Worm (Caenorhabditis elegans) whole organism, L3 larva: ENCODE results near the gene irld-65.

Experiments used
- ZK546.5 ChIP-seq: sonication (generic microtip); optimal IDR thresholded peaks from 2 replicates; lab custom pipeline; 2017; ENCODE audit warnings: missing biosample characterization, missing genetic modification characterization
- aly-2 ChIP-seq: fragments of 150-350 bp; optimal IDR thresholded peaks from 2 replicates; lab custom pipeline; 2014; ENCODE audit warnings: missing biosample characterization, missing genetic modification characterization
- ama-1 ChIP-seq: fragments of 150-350 bp; optimal IDR thresholded peaks from 2 replicates; lab custom pipeline; 2018
- ceh-16 ChIP-seq: sonication (generic microtip); optimal IDR thresholded peaks from 2 replicates; lab custom pipeline; 2017; ENCODE audit warnings: missing biosample characterization, missing genetic modification characterization
- ceh-28 ChIP-seq: fragments of 150-350 bp; optimal IDR thresholded peaks from 2 replicates; lab custom pipeline; 2014; ENCODE audit warnings: missing biosample characterization, missing genetic modification reagents, missing genetic modification characterization
- ceh-82 ChIP-seq: fragments of 150-350 bp; optimal IDR thresholded peaks from 2 replicates; lab custom pipeline; 2014; ENCODE audit warnings: missing biosample characterization, missing genetic modification characterization
- ceh-9 ChIP-seq: sonication (generic microtip); optimal IDR thresholded peaks from 2 replicates; lab custom pipeline; 2018; ENCODE audit warnings: missing biosample characterization, missing genetic modification characterization
- daf-12 ChIP-seq: fragments of 150-350 bp; optimal IDR thresholded peaks from 2 replicates; lab custom pipeline; 2014; ENCODE audit warnings: missing biosample characterization, missing genetic modification reagents, missing genetic modification characterization
- egl-27 ChIP-seq: sonication (generic microtip); optimal IDR thresholded peaks from 4 replicates; lab custom pipeline; 2017; ENCODE audit warnings: missing biosample characterization, missing genetic modification reagents, missing genetic modification characterization
- elt-2 ChIP-seq: sonication (generic microtip); optimal IDR thresholded peaks from 2 replicates; lab custom pipeline; 2016; ENCODE audit warnings: missing genetic modification reagents, mild to moderate bottlenecking, missing genetic modification characterization, missing compliant biosample characterization
- elt-3 ChIP-seq, 3 experiments: fragments of 150-350 bp in 1 of 3; sonication (generic microtip) in 2 of 3; optimal IDR thresholded peaks; 2 replicates in 2 of 3; 4 replicates in 1 of 3; lab custom pipeline; 2014 to 2017; ENCODE audit warnings: missing biosample characterization in 3 of 3, missing genetic modification characterization in 3 of 3
- fkh-10 ChIP-seq: sonication (generic microtip); optimal IDR thresholded peaks from 2 replicates; lab custom pipeline; 2017; ENCODE audit warnings: missing biosample characterization, missing genetic modification reagents, missing genetic modification characterization
- fkh-2 ChIP-seq: fragments of 150-350 bp; optimal IDR thresholded peaks from 2 replicates; lab custom pipeline; 2014; ENCODE audit warnings: missing biosample characterization, missing genetic modification reagents, missing genetic modification characterization
- fos-1 ChIP-seq: fragments of 150-350 bp; optimal IDR thresholded peaks from 2 replicates; lab custom pipeline; 2014; ENCODE audit warnings: missing biosample characterization, missing genetic modification characterization
- hmg-11 ChIP-seq: sonication (generic microtip); optimal IDR thresholded peaks from 2 replicates; lab custom pipeline; 2016; ENCODE audit warnings: missing genetic modification characterization, missing compliant biosample characterization
- jun-1 ChIP-seq: fragments of 150-350 bp; optimal IDR thresholded peaks from 2 replicates; lab custom pipeline; 2014; ENCODE audit warnings: missing biosample characterization, missing genetic modification reagents, missing genetic modification characterization
- lin-15B ChIP-seq: fragments of 150-350 bp; optimal IDR thresholded peaks from 2 replicates; lab custom pipeline; 2014; ENCODE audit warnings: missing biosample characterization, missing genetic modification characterization
- lin-39 ChIP-seq: fragments of 150-350 bp; optimal IDR thresholded peaks from 2 replicates; lab custom pipeline; 2018; ENCODE audit warnings: missing biosample characterization, missing genetic modification reagents, missing genetic modification characterization
- lsy-12 ChIP-seq: sonication (generic microtip); optimal IDR thresholded peaks from 2 replicates; lab custom pipeline; 2016; ENCODE audit warnings: mild to moderate bottlenecking, missing genetic modification characterization, missing compliant biosample characterization
- mdl-1 ChIP-seq: fragments of 150-350 bp; optimal IDR thresholded peaks from 2 replicates; lab custom pipeline; 2014; ENCODE audit warnings: missing biosample characterization, missing genetic modification characterization
- mml-1 ChIP-seq: fragments of 150-350 bp; sonication (generic microtip); optimal IDR thresholded peaks from 3 replicates; lab custom pipeline; 2014; ENCODE audit warnings: missing biosample characterization, missing genetic modification characterization
- nfya-1 ChIP-seq: sonication (generic microtip); optimal IDR thresholded peaks from 2 replicates; lab custom pipeline; 2017; ENCODE audit warnings: missing genetic modification characterization, mild to moderate bottlenecking, missing compliant biosample characterization, antibody characterized with exemption, moderate library complexity; ENCODE audit not compliant: insufficient read depth
- nhr-12 ChIP-seq: fragments of 150-350 bp; optimal IDR thresholded peaks from 2 replicates; lab custom pipeline; 2014; ENCODE audit warnings: missing biosample characterization, missing genetic modification characterization
- nhr-23 ChIP-seq: fragments of 150-350 bp; optimal IDR thresholded peaks from 2 replicates; lab custom pipeline; 2014; ENCODE audit warnings: missing biosample characterization, missing genetic modification reagents, missing genetic modification characterization
- nhr-237 ChIP-seq: fragments of 150-350 bp; optimal IDR thresholded peaks from 2 replicates; lab custom pipeline; 2014; ENCODE audit warnings: missing biosample characterization, missing genetic modification characterization
- nhr-25 ChIP-seq: sonication (generic microtip); optimal IDR thresholded peaks from 2 replicates; lab custom pipeline; 2017; ENCODE audit warnings: missing biosample characterization, missing genetic modification characterization
- nhr-28 ChIP-seq: fragments of 150-350 bp; optimal IDR thresholded peaks from 2 replicates; lab custom pipeline; 2014; ENCODE audit warnings: missing biosample characterization, missing genetic modification characterization
- nhr-43 ChIP-seq: sonication (generic microtip); optimal IDR thresholded peaks from 2 replicates; lab custom pipeline; 2016; ENCODE audit warnings: mild to moderate bottlenecking, missing genetic modification characterization, missing compliant biosample characterization; ENCODE audit not compliant: poor library complexity, severe bottlenecking
- nhr-67 ChIP-seq: fragments of 150-350 bp; optimal IDR thresholded peaks from 2 replicates; lab custom pipeline; 2014; ENCODE audit warnings: missing biosample characterization, missing genetic modification characterization
- nhr-76 ChIP-seq: fragments of 150-350 bp; sonication (generic microtip); optimal IDR thresholded peaks from 5 replicates; lab custom pipeline; 2014; ENCODE audit warnings: missing biosample characterization, missing genetic modification characterization
- pha-4 ChIP-seq: fragments of 150-350 bp; optimal IDR thresholded peaks from 2 replicates; lab custom pipeline; 2014; ENCODE audit warnings: missing biosample characterization, missing genetic modification reagents, missing genetic modification characterization
- pqm-1 ChIP-seq: fragments of 150-350 bp; optimal IDR thresholded peaks from 2 replicates; lab custom pipeline; 2017; ENCODE audit warnings: missing biosample characterization, missing genetic modification characterization, inconsistent platforms
- sea-2 ChIP-seq: fragments of 150-350 bp; sonication (generic microtip); optimal IDR thresholded peaks from 4 replicates; lab custom pipeline; 2014; ENCODE audit warnings: missing biosample characterization, missing genetic modification reagents, missing genetic modification characterization
- skn-1 ChIP-seq: fragments of 150-350 bp; optimal IDR thresholded peaks from 2 replicates; lab custom pipeline; 2014; ENCODE audit warnings: missing biosample characterization, missing genetic modification characterization
- snpc-4 ChIP-seq: fragments of 150-350 bp; optimal IDR thresholded peaks from 2 replicates; lab custom pipeline; 2014; ENCODE audit warnings: missing biosample characterization, missing genetic modification characterization
- tbx-2 ChIP-seq: sonication (generic microtip); optimal IDR thresholded peaks from 2 replicates; lab custom pipeline; 2016; ENCODE audit warnings: mild to moderate bottlenecking, missing genetic modification characterization, missing compliant biosample characterization
- unc-39 ChIP-seq: sonication (generic microtip); optimal IDR thresholded peaks from 4 replicates; lab custom pipeline; 2017; ENCODE audit warnings: missing biosample characterization, missing genetic modification characterization
- unc-62 ChIP-seq: fragments of 150-350 bp; sonication (generic microtip); optimal IDR thresholded peaks from 4 replicates; lab custom pipeline; 2014; ENCODE audit warnings: missing biosample characterization, missing genetic modification reagents, missing genetic modification characterization
- zag-1 ChIP-seq: fragments of 150-350 bp; optimal IDR thresholded peaks from 2 replicates; lab custom pipeline; 2014; ENCODE audit warnings: missing biosample characterization, missing genetic modification characterization
- ztf-11 ChIP-seq: fragments of 150-350 bp; optimal IDR thresholded peaks from 2 replicates; lab custom pipeline; 2014; ENCODE audit warnings: missing biosample characterization, missing genetic modification characterization
- ztf-4 ChIP-seq: fragments of 150-350 bp; optimal IDR thresholded peaks from 2 replicates; lab custom pipeline; 2014; ENCODE audit warnings: missing biosample characterization, missing genetic modification characterization

irld-65 gene

DNA sequence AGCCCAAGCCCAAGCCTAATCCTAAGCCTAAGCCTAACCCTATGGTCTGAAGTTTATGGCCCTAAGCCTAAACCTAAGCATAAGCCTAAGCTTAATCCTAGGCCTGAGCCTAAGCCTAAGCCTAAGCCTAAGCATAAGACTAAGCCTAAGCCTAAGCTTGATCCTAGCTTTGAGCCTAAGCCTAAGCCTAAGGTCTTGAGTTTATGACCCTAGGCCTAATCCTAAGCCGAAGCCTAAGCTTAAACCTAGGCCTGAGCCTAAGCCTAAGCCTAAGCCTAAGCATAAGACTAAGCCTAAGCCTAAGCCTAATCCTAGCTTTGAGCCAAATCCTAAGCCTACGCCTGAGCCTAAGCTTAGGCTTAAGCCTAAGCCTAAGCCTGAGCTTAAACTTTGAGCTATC is 41.3 kb upstream of the irld-65 start:
- no peak for TF ChIP-seq lin-39 (tag; lab: Kevin White, UChicago)
- no peak for TF ChIP-seq aly-2 (tag; lab: Kevin White, UChicago)
- TF ChIP-seq nhr-12 (tag; lab: Kevin White, UChicago) = no peak
- TF ChIP-seq nhr-237 (tag; lab: Kevin White, UChicago) = no peak
- no peak for TF ChIP-seq skn-1 (tag; lab: Kevin White, UChicago)
- TF ChIP-seq hmg-11 = no peak
- no peak for TF ChIP-seq jun-1 (tag; lab: Kevin White, UChicago)
- no peak for TF ChIP-seq ceh-9 (tag; lab: Kevin White, UChicago)
- no peak for TF ChIP-seq elt-3 (tag; optimal IDR thresholded peaks at IDR 0.05; lab: Kevin White, UChicago)
- TF ChIP-seq lsy-12 (tag; lab: Kevin White, UChicago) = no peak
- TF ChIP-seq unc-62 = no peak
- TF ChIP-seq ZK546.5 (tag; lab: Kevin White, UChicago) = no peak
- TF ChIP-seq, all 47 proteins: peak for 0

DNA sequence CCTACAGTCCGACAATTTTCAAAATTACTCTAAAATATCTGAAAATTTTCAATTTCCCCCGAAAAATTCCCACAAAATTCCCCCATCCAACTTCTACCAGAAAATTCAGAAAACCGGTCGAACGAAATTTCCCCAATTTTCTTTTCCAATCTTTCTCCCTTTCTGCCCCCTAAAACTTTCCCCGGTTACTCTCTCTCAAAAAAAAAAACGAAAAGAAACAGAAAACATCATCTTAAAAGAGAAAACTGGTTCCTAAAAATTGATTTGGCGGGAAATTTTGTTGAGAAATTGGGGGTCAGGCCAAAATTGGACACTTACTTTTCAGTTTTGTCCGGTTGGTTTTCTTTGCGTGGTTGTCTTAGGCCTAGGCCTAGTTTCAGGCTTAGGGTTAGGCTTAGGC is 39.9 kb upstream of the irld-65 start:
- TF ChIP-seq lin-15B (tag; lab: Kevin White, UChicago) = no peak
- no peak for TF ChIP-seq nhr-12 (tag; lab: Kevin White, UChicago)
- no peak for TF ChIP-seq skn-1 (tag; lab: Kevin White, UChicago)
- no peak for TF ChIP-seq lsy-12 (tag; lab: Kevin White, UChicago)
- no peak for TF ChIP-seq daf-12 (tag; lab: Kevin White, UChicago)
- no peak for TF ChIP-seq nhr-43
- TF ChIP-seq ceh-9 (tag; lab: Kevin White, UChicago) = no peak
- no peak for TF ChIP-seq unc-39 (tag; lab: Kevin White, UChicago)
- no peak for TF ChIP-seq elt-3 (tag; optimal IDR thresholded peaks at IDR 0.05; lab: Kevin White, UChicago)
- TF ChIP-seq mdl-1 (tag; lab: Kevin White, UChicago) = no peak
- TF ChIP-seq tbx-2 (tag; lab: Kevin White, UChicago) = no peak
- TF ChIP-seq ceh-82 (tag; lab: Kevin White, UChicago) = no peak
- no peak for TF ChIP-seq pha-4
- no peak for TF ChIP-seq elt-2 (tag; lab: Kevin White, UChicago)
- TF ChIP-seq ceh-28 = no peak
- no peak for TF ChIP-seq unc-62

DNA sequence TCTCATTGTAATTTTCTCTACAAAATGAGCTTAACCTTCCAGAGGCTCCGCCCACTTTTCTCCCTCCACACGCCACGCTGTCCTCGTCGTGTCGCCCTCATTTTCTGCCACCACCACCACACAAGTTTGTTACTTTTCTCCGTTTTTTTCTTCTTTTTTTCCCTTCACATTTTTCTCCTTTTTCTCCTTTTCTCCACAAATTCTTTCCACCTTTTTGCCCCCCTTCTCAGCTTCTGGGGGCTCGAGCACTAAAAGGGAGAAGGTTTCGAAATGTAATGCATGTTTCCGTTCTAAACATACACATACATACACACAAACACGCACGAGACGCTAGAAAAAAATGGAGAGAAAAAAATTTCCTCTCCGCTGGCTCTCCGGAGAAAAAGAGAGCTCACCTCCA is 38.8 kb upstream of the irld-65 start, which contains the start of gene nhr-88:
Gene nhr-88 (plus strand): TSS at position 43 of the 400 bp plus-strand sequence.
- TF ChIP-seq ama-1 (peak; percentile 43), nfya-1 (peak; percentile 49), hmg-11 (peak; percentile 52), lsy-12 (tag; lab: Kevin White, UChicago) (no peak)

DNA sequence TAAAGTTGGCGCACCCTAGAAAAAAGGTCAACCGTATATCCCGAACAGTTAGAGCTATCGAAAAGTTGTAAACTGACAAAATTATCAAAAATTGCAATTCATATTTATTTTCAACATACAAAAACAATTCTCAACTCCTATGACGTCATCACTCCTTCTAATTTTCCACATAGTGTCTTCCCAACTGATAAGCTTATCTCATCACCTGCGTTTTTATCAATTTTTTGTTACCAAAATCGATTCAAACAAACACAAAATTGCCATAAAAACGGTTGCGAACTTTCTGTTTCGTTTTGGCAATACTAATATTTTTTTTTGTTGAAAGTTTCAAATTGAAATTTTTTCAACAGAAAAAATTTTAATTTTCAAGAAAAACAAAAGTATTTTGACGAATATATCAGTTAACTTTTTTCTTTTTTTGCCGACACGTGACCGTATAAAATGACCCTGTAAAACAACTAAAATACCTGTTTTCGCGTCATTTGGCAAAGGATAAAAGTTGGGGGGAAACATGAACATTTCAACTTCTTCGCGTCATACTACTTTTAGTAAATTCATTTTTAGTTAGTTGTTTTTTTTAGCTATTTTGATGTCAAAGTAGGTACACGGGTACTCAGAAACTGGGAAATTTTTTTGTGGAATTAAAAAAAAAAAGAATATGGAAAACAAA is 37.9 kb upstream of the irld-65 start:
- TF ChIP-seq elt-2 (tag; lab: Kevin White, UChicago) (peak; percentile 96), unc-62 (no peak), ceh-28 (peak; percentile 24), pqm-1 (tag; lab: Kevin White, UChicago) (peak; percentile 69), pha-4 (peak; percentile 70), jun-1 (tag; lab: Kevin White, UChicago) (peak; percentile 37), lsy-12 (tag; lab: Kevin White, UChicago) (no peak), ztf-4 (peak; percentile 16)

DNA sequence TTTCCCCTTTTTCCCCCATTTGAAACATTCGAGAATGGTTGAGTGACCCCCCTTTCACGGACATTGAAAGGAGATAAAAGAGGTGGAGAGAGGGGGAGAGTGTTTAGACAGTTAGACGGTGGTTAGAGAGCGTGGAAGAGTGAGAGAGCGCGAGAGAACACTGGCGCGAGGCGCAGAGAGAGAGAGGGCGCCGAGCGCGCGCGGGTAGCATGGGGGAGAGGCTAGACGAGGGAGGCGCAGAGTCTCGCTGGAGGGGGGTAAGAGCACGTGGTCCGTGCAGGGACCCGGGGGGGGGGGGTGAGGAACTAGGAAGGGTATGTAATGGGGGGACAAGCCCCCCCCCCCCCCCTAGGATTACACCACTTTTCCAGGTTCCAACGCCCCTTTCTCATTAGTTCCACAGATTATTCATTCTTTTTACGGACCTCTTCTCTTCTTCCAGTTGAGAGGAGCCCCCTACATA is 36.2 kb upstream of the irld-65 start:
- peak; percentile 59 for TF ChIP-seq skn-1 (tag; lab: Kevin White, UChicago)
- TF ChIP-seq nhr-25 (tag; lab: Kevin White, UChicago) = peak; percentile 97
- TF ChIP-seq ztf-11 (tag; lab: Kevin White, UChicago) = no peak
- peak; percentile 90 for TF ChIP-seq ceh-28
- TF ChIP-seq tbx-2 (tag; lab: Kevin White, UChicago) = peak; percentile 82
- peak; percentile 82 for TF ChIP-seq ama-1
- no peak for TF ChIP-seq nhr-67 (tag; lab: Kevin White, UChicago)
- no peak for TF ChIP-seq nhr-76 (tag; lab: Kevin White, UChicago)
- TF ChIP-seq fos-1 (tag; lab: Kevin White, UChicago) = peak; percentile 70
- TF ChIP-seq hmg-11 = peak; percentile 81
- peak; percentile 80 for TF ChIP-seq zag-1 (tag; lab: Kevin White, UChicago)
- TF ChIP-seq sea-2 (GFP tag; lab: Kevin White, UChicago) = peak; percentile 7
- peak; percentile 97 for TF ChIP-seq nhr-23
- TF ChIP-seq lsy-12 (tag; lab: Kevin White, UChicago) = peak; percentile 95
- peak; percentile 87 for TF ChIP-seq ceh-82 (tag; lab: Kevin White, UChicago)
- TF ChIP-seq ceh-16 (tag; lab: Kevin White, UChicago) = no peak
- TF ChIP-seq ceh-9 (tag; lab: Kevin White, UChicago) = no peak
- TF ChIP-seq lin-39 (tag; lab: Kevin White, UChicago) = peak; percentile 99
- TF ChIP-seq ZK546.5 (tag; lab: Kevin White, UChicago) = no peak
- TF ChIP-seq egl-27 (tag; lab: Kevin White, UChicago) = peak; percentile 87
- peak; percentile 98 for TF ChIP-seq mdl-1 (tag; lab: Kevin White, UChicago)
- no peak for TF ChIP-seq mml-1
- peak; percentile 93 for TF ChIP-seq nhr-43
- TF ChIP-seq fkh-10 (GFP tag; lab: Kevin White, UChicago) = peak; percentile 69
- TF ChIP-seq fkh-2 (tag; lab: Kevin White, UChicago) = no peak
- no peak for TF ChIP-seq nhr-28 (tag; lab: Kevin White, UChicago)
- no peak for TF ChIP-seq nhr-237 (tag; lab: Kevin White, UChicago)
- TF ChIP-seq aly-2 (tag; lab: Kevin White, UChicago) = no peak
- peak; percentile 47 for TF ChIP-seq snpc-4
- TF ChIP-seq ztf-4 = no peak
